Worm (Caenorhabditis elegans): ENCODE results near the gene F53G2.12.

ce11 chrII:2440312-2440711, 38.6 kb downstream of the F53G2.12 start:
- TF ChIP-seq him-1 (tag; optimal IDR thresholded peaks at IDR 0.05) (no peak), W03F9.2 (tag; optimal IDR thresholded peaks at IDR 0.05) (no peak), dao-5 (tag; optimal IDR thresholded peaks at IDR 0.05) (no peak)
